Worm (Caenorhabditis elegans) whole organism, L2 larva: ENCODE results near the gene Y38H6A.5.
"Not testable (repeated sequence)": the region's sequence is repeated elsewhere in the genome, so short reads cannot be mapped to it uniquely, and the experiment has no call there.

Experiments used
- nhr-11 ChIP-seq: fragments of 150-350 bp; optimal IDR thresholded peaks from 2 replicates; lab custom pipeline; 2014; ENCODE audit warnings: missing biosample characterization, missing genetic modification characterization
- unc-39 ChIP-seq: fragments of 150-350 bp; optimal IDR thresholded peaks from 2 replicates; lab custom pipeline; 2014; ENCODE audit warnings: missing biosample characterization, missing genetic modification characterization
- unc-62 ChIP-seq: fragments of 150-350 bp; optimal IDR thresholded peaks from 2 replicates; lab custom pipeline; 2014; ENCODE audit warnings: missing biosample characterization, missing genetic modification reagents, missing genetic modification characterization

DNA sequence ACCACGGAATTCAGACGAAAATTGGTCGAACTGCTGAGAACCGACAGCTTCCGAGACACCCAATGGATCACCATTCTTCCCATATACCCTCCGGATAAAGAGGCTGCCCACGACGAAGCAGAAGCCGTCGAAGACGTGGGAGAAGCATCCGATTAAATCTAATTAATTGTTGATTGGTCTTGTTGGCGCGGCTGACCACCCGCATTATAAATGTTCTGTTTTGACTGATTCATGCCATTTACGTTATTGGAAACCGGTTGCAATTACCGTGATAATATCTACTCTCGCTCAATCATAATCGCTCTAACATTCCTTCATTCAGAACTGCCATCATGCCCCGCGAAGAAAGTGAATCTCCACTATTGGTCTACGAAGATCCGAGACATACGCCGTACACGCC, 31.9 kb downstream of the Y38H6A.5 start, which contains the start of gene ZC15.3:
- not testable (repeated sequence) for TF ChIP-seq unc-62 (GFP tag; lab: Kevin White, UChicago); unc-39 (tag; lab: Kevin White, UChicago); nhr-11 (tag; lab: Kevin White, UChicago)
